Comparison of ENCODE assay signal across 1 fruit fly cellular context in genomic region chr3R:15094218-15094928, dm6.
A peak's percentile ranks its signal among the peaks of the same experiment; 100 is the strongest.
TF ChIP-seq lines count a peak whose summit lies in the region.

No protein-coding gene starts in this region.

TF ChIP-seq in whole organism, embryonic, 481 proteins besides CTCF, POLR2A, EP300 and RAD21 (continued from another document):
- TF ChIP-seq Stat92E (GFP tag; optimal IDR thresholded peaks at IDR 0.05; lab: Kevin White, UChicago) (no peak), Elba2 (GFP tag; optimal IDR thresholded peaks at IDR 0.05; lab: Kevin White, UChicago) (peak; percentile 97), Dref (GFP tag; IDR thresholded peaks at IDR 0.05; lab: Robert Waterston, UW) (no peak), ftz-f1 (GFP tag; optimal IDR thresholded peaks at IDR 0.05; lab: Kevin White, UChicago) (peak; percentile 39), CG33557 (GFP tag; optimal IDR thresholded peaks at IDR 0.05; lab: Kevin White, UChicago) (peak; percentile 15), pum (GFP tag; optimal IDR thresholded peaks at IDR 0.05; lab: Kevin White, UChicago) (no peak), Oli (tag; optimal IDR thresholded peaks at IDR 0.05; lab: Kevin White, UChicago) (peak; percentile 9), CG32767 (GFP tag; IDR thresholded peaks at IDR 0.05; lab: Robert Waterston, UW) (no peak), CG14965 (GFP tag; optimal IDR thresholded peaks at IDR 0.05; lab: Kevin White, UChicago; ENCODE audit: borderline replicate concordance) (no peak), Doc3 (GFP tag; IDR thresholded peaks at IDR 0.05; lab: Robert Waterston, UW; ENCODE audit: partially characterized antibody) (no peak), mld (GFP tag; IDR thresholded peaks at IDR 0.05; lab: Robert Waterston, UW; ENCODE audit: partially characterized antibody) (no peak), fru (optimal IDR thresholded peaks at IDR 0.05; lab: Kevin White, UChicago) (no peak), dm (GFP tag; optimal IDR thresholded peaks at IDR 0.05; lab: Kevin White, UChicago) (peak; percentile 29), CG9876 (GFP tag; optimal IDR thresholded peaks at IDR 0.05; lab: Kevin White, UChicago) (no peak), CG11456 (GFP tag; IDR thresholded peaks at IDR 0.05; lab: Robert Waterston, UW) (no peak), CG34376 (GFP tag; optimal IDR thresholded peaks at IDR 0.05; lab: Kevin White, UChicago) (peak; percentile 50), stwl (tag; optimal IDR thresholded peaks at IDR 0.05; lab: Kevin White, UChicago) (no peak), CG17361 (GFP tag; IDR thresholded peaks at IDR 0.05; lab: Robert Waterston, UW) (no peak), Max (GFP tag; optimal IDR thresholded peaks at IDR 0.05; lab: Kevin White, UChicago) (no peak), chn (GFP tag; optimal IDR thresholded peaks at IDR 0.05; lab: Kevin White, UChicago) (no peak), Rfx (GFP tag; IDR thresholded peaks at IDR 0.05; lab: Robert Waterston, UW) (no peak), sim (GFP tag; IDR thresholded peaks at IDR 0.05; lab: Robert Waterston, UW) (no peak), CG10654 (GFP tag; optimal IDR thresholded peaks at IDR 0.05; lab: Kevin White, UChicago) (no peak), phol (tag; optimal IDR thresholded peaks at IDR 0.05; lab: Kevin White, UChicago) (no peak), grn (GFP tag; optimal IDR thresholded peaks at IDR 0.05; lab: Kevin White, UChicago) (no peak), BtbVII (GFP tag; optimal IDR thresholded peaks at IDR 0.05; lab: Kevin White, UChicago) (peak; percentile 0), Dip3 (GFP tag; optimal IDR thresholded peaks at IDR 0.05; lab: Kevin White, UChicago) (no peak), Xbp1 (GFP tag; optimal IDR thresholded peaks at IDR 0.05; lab: Kevin White, UChicago) (no peak), ERR (GFP tag; optimal IDR thresholded peaks at IDR 0.05; lab: Kevin White, UChicago) (no peak), CG18262 (tag; optimal IDR thresholded peaks at IDR 0.05; lab: Kevin White, UChicago) (peak; percentile 41), CG11560 (tag; IDR thresholded peaks at IDR 0.05; lab: Robert Waterston, UW) (no peak), salm (tag; optimal IDR thresholded peaks at IDR 0.05; lab: Kevin White, UChicago) (no peak), pzg (GFP tag; optimal IDR thresholded peaks at IDR 0.05; lab: Kevin White, UChicago) (no peak), Fer1 (GFP tag; optimal IDR thresholded peaks at IDR 0.05; lab: Kevin White, UChicago) (peak; percentile 31), tna (GFP tag; IDR thresholded peaks at IDR 0.05; lab: Robert Waterston, UW; ENCODE audit: partially characterized antibody) (no peak), D19A (tag; optimal IDR thresholded peaks at IDR 0.05; lab: Kevin White, UChicago) (no peak), CG5245 (GFP tag; optimal IDR thresholded peaks at IDR 0.05; lab: Kevin White, UChicago) (no peak), ac (GFP tag; optimal IDR thresholded peaks at IDR 0.05; lab: Kevin White, UChicago) (no peak), vnd (GFP tag; IDR thresholded peaks at IDR 0.05; lab: Robert Waterston, UW; ENCODE audit: partially characterized antibody) (no peak), CG9609 (GFP tag; optimal IDR thresholded peaks at IDR 0.05; lab: Kevin White, UChicago) (no peak)
TF ChIP-seq in whole organism, embryonic: peak in this region for 64.
